In the genomic region with DNA sequence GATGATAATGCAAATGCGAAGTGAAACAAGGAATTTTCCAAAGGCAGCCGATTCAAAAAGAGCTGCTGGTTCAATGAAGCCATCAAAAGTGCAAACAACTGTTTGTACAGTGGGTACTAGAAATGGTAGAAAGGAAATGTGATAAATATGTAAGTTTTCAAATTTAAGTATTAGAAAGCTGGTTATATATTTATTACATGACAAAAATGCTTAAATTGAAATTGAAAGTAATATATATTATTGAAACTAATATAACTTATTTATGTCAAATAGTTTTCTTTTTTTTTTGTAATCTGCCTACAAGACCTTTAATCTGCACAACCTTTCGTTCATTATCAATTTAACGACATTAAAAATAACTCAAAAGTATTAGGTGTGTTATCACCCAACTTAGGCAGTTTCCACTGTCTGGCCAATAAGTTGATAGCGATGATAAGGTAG, we compare ENCODE assay signal across 2 fruit fly cellular contexts.
A peak's percentile ranks its signal among the peaks of the same experiment; 100 is the strongest.
TF ChIP-seq lines count a peak whose summit lies in the region.

No protein-coding gene starts in this region.

TF ChIP-seq in whole organism, embryonic, 481 proteins besides CTCF, POLR2A, EP300 and RAD21 (continued from another document and continues in another):
- 0 out of 2 replicates have a peak, but pooled peaks have one; percentile 8 for TF ChIP-seq Drgx (GFP tag; IDR thresholded peaks at IDR 0.05; lab: Robert Waterston, UW)
- TF ChIP-seq sob (GFP tag; IDR thresholded peaks at IDR 0.05; lab: Robert Waterston, UW): no peak
- TF ChIP-seq BtbVII (GFP tag; optimal IDR thresholded peaks at IDR 0.05; lab: Kevin White, UChicago): peak; percentile 12
- TF ChIP-seq dpn (GFP tag; optimal IDR thresholded peaks at IDR 0.05; lab: Kevin White, UChicago): peak in 1 of 2 experiments; percentile 14
- TF ChIP-seq Ravus (GFP tag; IDR thresholded peaks at IDR 0.05; lab: Robert Waterston, UW): no peak
- no peak for TF ChIP-seq CG11696 (GFP tag; IDR thresholded peaks at IDR 0.05; lab: Robert Waterston, UW)
- peak; percentile 38; the same call in 1 of the 2 replicates for TF ChIP-seq slbo (GFP tag; IDR thresholded peaks at IDR 0.05; lab: Robert Waterston, UW)
- TF ChIP-seq bsh (GFP tag; optimal IDR thresholded peaks at IDR 0.05; lab: Kevin White, UChicago): peak in 1 of 2 experiments; percentile 13
- TF ChIP-seq NfI (GFP tag; optimal IDR thresholded peaks at IDR 0.05; lab: Kevin White, UChicago): peak; percentile 7
- no peak for TF ChIP-seq dysf (GFP tag; IDR thresholded peaks at IDR 0.05; lab: Robert Waterston, UW)
- TF ChIP-seq CG14965 (GFP tag; optimal IDR thresholded peaks at IDR 0.05; lab: Kevin White, UChicago; ENCODE audit: borderline replicate concordance): no peak
- no peak for TF ChIP-seq croc (GFP tag; conservative IDR thresholded peaks at IDR 0.05; lab: Robert Waterston, UW)
- TF ChIP-seq CG11504 (tag; optimal IDR thresholded peaks at IDR 0.05; lab: Kevin White, UChicago): peak; percentile 45
- no peak for TF ChIP-seq CG5953 (GFP tag; IDR thresholded peaks at IDR 0.05; lab: Robert Waterston, UW)
- TF ChIP-seq hth (optimal IDR thresholded peaks at IDR 0.05; lab: Kevin White, UChicago): no peak
- TF ChIP-seq CG17361 (GFP tag; IDR thresholded peaks at IDR 0.05; lab: Robert Waterston, UW): 0 out of 3 replicates have a peak, but pooled peaks have one; percentile 33
- no peak for TF ChIP-seq Dref (GFP tag; IDR thresholded peaks at IDR 0.05; lab: Robert Waterston, UW)
- no peak for TF ChIP-seq CG10147 (GFP tag; optimal IDR thresholded peaks at IDR 0.05; lab: Kevin White, UChicago)
- no peak for TF ChIP-seq CG13624 (GFP tag; optimal IDR thresholded peaks at IDR 0.05; lab: Kevin White, UChicago)
- TF ChIP-seq CG1792 (GFP tag; optimal IDR thresholded peaks at IDR 0.05; lab: Kevin White, UChicago): no peak
- no peak for TF ChIP-seq Asciz (GFP tag; optimal IDR thresholded peaks at IDR 0.05; lab: Kevin White, UChicago)
- TF ChIP-seq CG2712 (tag; optimal IDR thresholded peaks at IDR 0.05; lab: Kevin White, UChicago): peak; percentile 19
- no peak for TF ChIP-seq CG7963 (GFP tag; IDR thresholded peaks at IDR 0.05; lab: Robert Waterston, UW; ENCODE audit: partially characterized antibody)
- TF ChIP-seq gt (GFP tag; IDR thresholded peaks at IDR 0.05; lab: Robert Waterston, UW): no peak
- TF ChIP-seq CG6813 (GFP tag; optimal IDR thresholded peaks at IDR 0.05; lab: Kevin White, UChicago): no peak
- TF ChIP-seq ash1 (GFP tag; optimal IDR thresholded peaks at IDR 0.05; lab: Kevin White, UChicago): no peak
- peak; percentile 81 for TF ChIP-seq grau (tag; optimal IDR thresholded peaks at IDR 0.05; lab: Kevin White, UChicago)
- no peak for TF ChIP-seq h (optimal IDR thresholded peaks at IDR 0.05; lab: Kevin White, UChicago)
- no peak for TF ChIP-seq Antp (GFP tag; optimal IDR thresholded peaks at IDR 0.05; lab: Kevin White, UChicago)
- TF ChIP-seq C15 (GFP tag; IDR thresholded peaks at IDR 0.05; lab: Robert Waterston, UW): no peak
- TF ChIP-seq CG15269 (tag; optimal IDR thresholded peaks at IDR 0.05; lab: Kevin White, UChicago): peak; percentile 53
- TF ChIP-seq ttk (GFP tag; IDR thresholded peaks at IDR 0.05; lab: Robert Waterston, UW): no peak
- TF ChIP-seq CG12155 (GFP tag; optimal IDR thresholded peaks at IDR 0.05; lab: Kevin White, UChicago): peak; percentile 9
- TF ChIP-seq CG10565 (GFP tag; optimal IDR thresholded peaks at IDR 0.05; lab: Kevin White, UChicago): no peak
- TF ChIP-seq CG3838 (GFP tag; optimal IDR thresholded peaks at IDR 0.05; lab: Kevin White, UChicago): no peak
- TF ChIP-seq NFAT (GFP tag; IDR thresholded peaks at IDR 0.05; lab: Robert Waterston, UW): peak; percentile 25; the same call in 1 of the 2 replicates
- peak; percentile 26 for TF ChIP-seq CG13296 (GFP tag; optimal IDR thresholded peaks at IDR 0.05; lab: Kevin White, UChicago)
- TF ChIP-seq CG10431 (GFP tag; optimal IDR thresholded peaks at IDR 0.05; lab: Kevin White, UChicago): no peak
- peak; percentile 62 for TF ChIP-seq row (GFP tag; IDR thresholded peaks at IDR 0.05; lab: Robert Waterston, UW)
- no peak for TF ChIP-seq sim (GFP tag; IDR thresholded peaks at IDR 0.05; lab: Robert Waterston, UW)
- peak; percentile 11 for TF ChIP-seq CG7556 (GFP tag; optimal IDR thresholded peaks at IDR 0.05; lab: Kevin White, UChicago)
- TF ChIP-seq lbe (GFP tag; optimal IDR thresholded peaks at IDR 0.05; lab: Kevin White, UChicago): peak; percentile 12
- TF ChIP-seq CG2875 (GFP tag; optimal IDR thresholded peaks at IDR 0.05; lab: Kevin White, UChicago): no peak
- no peak for TF ChIP-seq zf30C (GFP tag; optimal IDR thresholded peaks at IDR 0.05; lab: Kevin White, UChicago)
- TF ChIP-seq grn (GFP tag; optimal IDR thresholded peaks at IDR 0.05; lab: Kevin White, UChicago): peak; percentile 45
- TF ChIP-seq Hand (GFP tag; optimal IDR thresholded peaks at IDR 0.05; lab: Kevin White, UChicago): peak; percentile 2
- no peak for TF ChIP-seq vfl (GFP tag; optimal IDR thresholded peaks at IDR 0.05; lab: Kevin White, UChicago)
- TF ChIP-seq cwo (GFP tag; optimal IDR thresholded peaks at IDR 0.05; lab: Kevin White, UChicago): peak; percentile 17
- TF ChIP-seq CG32532 (GFP tag; IDR thresholded peaks at IDR 0.05; lab: Robert Waterston, UW): 0 out of 2 replicates have a peak, but pooled peaks have one; percentile 12
- no peak for TF ChIP-seq pzg (GFP tag; optimal IDR thresholded peaks at IDR 0.05; lab: Kevin White, UChicago)
- peak; percentile 35 for TF ChIP-seq Meics (GFP tag; optimal IDR thresholded peaks at IDR 0.05; lab: Kevin White, UChicago)
- TF ChIP-seq lab (GFP tag; optimal IDR thresholded peaks at IDR 0.05; lab: Kevin White, UChicago): peak; percentile 39
- TF ChIP-seq phol (tag; optimal IDR thresholded peaks at IDR 0.05; lab: Kevin White, UChicago): peak; percentile 25
- peak; percentile 38 for TF ChIP-seq Fer1 (GFP tag; optimal IDR thresholded peaks at IDR 0.05; lab: Kevin White, UChicago)
- peak; percentile 1 for TF ChIP-seq Nf-YC (tag; optimal IDR thresholded peaks at IDR 0.05; lab: Kevin White, UChicago)
- peak; percentile 56 for TF ChIP-seq CG18599 (GFP tag; optimal IDR thresholded peaks at IDR 0.05; lab: Kevin White, UChicago)
- 0 out of 2 replicates have a peak, but pooled peaks have one; percentile 25 for TF ChIP-seq GATAe (GFP tag; conservative IDR thresholded peaks at IDR 0.05; lab: Robert Waterston, UW)
- no peak for TF ChIP-seq gsb-n (tag; optimal IDR thresholded peaks at IDR 0.05; lab: Kevin White, UChicago)
- TF ChIP-seq Sox102F (GFP tag; optimal IDR thresholded peaks at IDR 0.05; lab: Kevin White, UChicago): peak; percentile 10
- TF ChIP-seq CG15514 (GFP tag; optimal IDR thresholded peaks at IDR 0.05; lab: Kevin White, UChicago): peak; percentile 10
- TF ChIP-seq fd102C (GFP tag; optimal IDR thresholded peaks at IDR 0.05; lab: Kevin White, UChicago): no peak
- no peak for TF ChIP-seq CG4404 (GFP tag; IDR thresholded peaks at IDR 0.05; lab: Robert Waterston, UW)
- TF ChIP-seq Sox100B (GFP tag; optimal IDR thresholded peaks at IDR 0.05; lab: Kevin White, UChicago): no peak

TF ChIP-seq in whole organism, prepupa, 60 proteins besides CTCF, POLR2A, EP300 and RAD21 (continued from another document):
- TF ChIP-seq Hr4 (GFP tag; optimal IDR thresholded peaks at IDR 0.05; lab: Kevin White, UChicago) (peak; percentile 45), acj6 (GFP tag; optimal IDR thresholded peaks at IDR 0.05; lab: Kevin White, UChicago) (peak; percentile 67), net (GFP tag; optimal IDR thresholded peaks at IDR 0.05; lab: Kevin White, UChicago) (peak; percentile 49), achi (GFP tag; optimal IDR thresholded peaks at IDR 0.05; lab: Kevin White, UChicago) (peak; percentile 68), CG10669 (GFP tag; optimal IDR thresholded peaks at IDR 0.05; lab: Kevin White, UChicago) (peak; percentile 47), CG7368 (GFP tag; optimal IDR thresholded peaks at IDR 0.05; lab: Kevin White, UChicago) (peak; percentile 41), CG8119 (GFP tag; IDR thresholded peaks at IDR 0.05; lab: Robert Waterston, UW) (peak; percentile 64; the same call in 1 of the 3 replicates), Eip78C (GFP tag; lab: Kevin White, UChicago) (peak; percentile 81), Lpt (GFP tag; optimal IDR thresholded peaks at IDR 0.05; lab: Kevin White, UChicago) (no peak), CG10631 (GFP tag; optimal IDR thresholded peaks at IDR 0.05; lab: Kevin White, UChicago) (peak; percentile 62)
